Worm (Caenorhabditis elegans) whole organism, L3 larva: ENCODE data around the gene T05A8.6.

ENCODE experiments used
- unc-62 ChIP-seq: fragments of 150-350 bp; sonication (generic microtip); optimal IDR thresholded peaks from 4 replicates; lab custom pipeline; 2014; ENCODE audit warnings: missing biosample characterization, missing genetic modification reagents, missing genetic modification characterization
- ztf-11 ChIP-seq: fragments of 150-350 bp; optimal IDR thresholded peaks from 2 replicates; lab custom pipeline; 2014; ENCODE audit warnings: missing biosample characterization, missing genetic modification characterization

- TF ChIP-seq ztf-11 (tag; lab: Kevin White, UChicago) = no peak
- TF ChIP-seq unc-62 = no peak
Observed at ce11 chrII:2766331-2766730, 26.8 kb upstream of the T05A8.6 start, which contains the start of gene F08D12.15.
